Worm (Caenorhabditis elegans): ENCODE results near the gene C44C1.6.

DNA sequence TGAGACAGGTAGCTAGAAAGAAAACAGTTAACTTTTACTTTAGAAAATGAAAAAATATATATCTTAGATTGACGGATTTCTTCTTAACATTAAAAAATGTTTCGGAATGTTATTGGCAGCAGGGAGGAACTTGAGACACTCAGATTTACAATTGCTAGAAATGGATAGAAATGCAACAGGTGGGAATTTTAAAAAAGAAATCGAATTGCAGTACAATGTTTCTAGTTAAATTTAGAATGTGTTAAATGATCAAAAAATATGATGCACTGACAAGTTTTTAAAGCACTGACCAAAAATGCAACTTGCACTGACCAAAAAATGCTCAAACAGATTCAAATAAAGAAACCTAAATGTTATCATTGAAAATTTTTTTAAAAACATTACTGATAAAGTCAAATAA lies 43.9 kb downstream of the C44C1.6 start:
- no peak for TF ChIP-seq ces-1 (GFP tag; optimal IDR thresholded peaks at IDR 0.05)
- TF ChIP-seq mep-1 (tag; optimal IDR thresholded peaks at IDR 0.05), result no peak
- TF ChIP-seq elt-1 (tag; optimal IDR thresholded peaks at IDR 0.05; ENCODE audit: borderline replicate concordance, insufficient read depth), result no peak
- TF ChIP-seq ztf-11 (tag; optimal IDR thresholded peaks at IDR 0.05), result no peak
- TF ChIP-seq pha-4 (tag; optimal IDR thresholded peaks at IDR 0.05), result no peak
- TF ChIP-seq unc-120 (tag; optimal IDR thresholded peaks at IDR 0.05; ENCODE audit: poor library complexity, severe bottlenecking), result no peak
- no peak for TF ChIP-seq nhr-237 (tag; optimal IDR thresholded peaks at IDR 0.05)
- TF ChIP-seq unc-39 (tag; optimal IDR thresholded peaks at IDR 0.05), result no peak
- no peak for TF ChIP-seq nhr-76 (tag; optimal IDR thresholded peaks at IDR 0.05)

Data from whole organism, mixed stage, embryonic.